Fruit fly (Drosophila melanogaster) Kc167 (cell line): ENCODE measurements around the gene CG1024.

ENCODE experiments used
- Myc ChIP-seq: fragments of >200 bp; optimal IDR thresholded peaks from 2 replicates; lab custom pipeline; 2017; ENCODE audit warnings: missing external identifiers
- Sin3A ChIP-seq: fragments of >200 bp; optimal IDR thresholded peaks from 2 replicates; lab custom pipeline; 2018; ENCODE audit warnings: missing external identifiers
- h ChIP-seq: fragments of >200 bp; optimal IDR thresholded peaks from 3 replicates; lab custom pipeline; 2018; ENCODE audit warnings: missing external identifiers
- insv ChIP-seq: fragments of >200 bp; optimal IDR thresholded peaks from 3 replicates; lab custom pipeline; 2018; ENCODE audit warnings: missing external identifiers
- psq ChIP-seq: fragments of >200 bp; optimal IDR thresholded peaks from 2 replicates; lab custom pipeline; 2017; ENCODE audit warnings: missing external identifiers
- ttk ChIP-seq: sonication (Bioruptor generic); optimal IDR thresholded peaks from 2 replicates; lab custom pipeline; 2017; ENCODE audit warnings: missing external identifiers

The CG1024 gene

dm6 chr3R:6380129-6380528, at the start of gene CG1024, which contains the start of gene TfIIFalpha:
TSS of gene CG1024 (minus strand) at chr3R:6380328.
TSS of gene TfIIFalpha (plus strand) at chr3R:6380467.
- TF ChIP-seq Sin3A: no peak

DNA sequence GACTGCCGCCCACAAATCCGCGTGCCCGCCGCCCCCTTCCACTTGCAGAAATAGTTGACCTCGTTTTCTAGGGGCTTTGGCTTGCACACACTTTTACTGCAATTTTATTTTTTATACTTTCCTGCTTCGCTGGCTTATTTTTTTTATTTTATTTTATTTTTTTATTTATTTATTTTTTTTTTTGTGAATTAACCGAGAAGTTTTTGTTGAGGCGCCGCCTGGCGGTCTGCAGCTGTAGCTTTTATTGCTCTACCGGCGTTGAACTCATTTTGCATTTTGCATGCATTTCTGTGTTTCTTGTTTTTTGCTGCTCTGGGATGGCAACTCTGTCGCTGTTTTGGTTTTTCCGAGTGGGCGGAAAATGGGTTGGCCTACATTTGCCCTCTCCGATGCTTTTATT, 49.6 kb upstream of the CG1024 start:
- no peak for TF ChIP-seq Sin3A
- no peak for TF ChIP-seq Myc (lab: Kevin White, UChicago)
- TF ChIP-seq ttk (lab: Kevin White, UChicago): no peak
- TF ChIP-seq h (lab: Kevin White, UChicago): no peak
- no peak for TF ChIP-seq insv (lab: Kevin White, UChicago)
- no peak for TF ChIP-seq psq (lab: Kevin White, UChicago)

dm6 chr3R:6428935-6429334, 48.8 kb upstream of the CG1024 start:
- TF ChIP-seq h (lab: Kevin White, UChicago) (no peak), Myc (lab: Kevin White, UChicago) (no peak), psq (lab: Kevin White, UChicago) (no peak), ttk (lab: Kevin White, UChicago) (no peak), Sin3A (no peak), insv (lab: Kevin White, UChicago) (no peak)

DNA sequence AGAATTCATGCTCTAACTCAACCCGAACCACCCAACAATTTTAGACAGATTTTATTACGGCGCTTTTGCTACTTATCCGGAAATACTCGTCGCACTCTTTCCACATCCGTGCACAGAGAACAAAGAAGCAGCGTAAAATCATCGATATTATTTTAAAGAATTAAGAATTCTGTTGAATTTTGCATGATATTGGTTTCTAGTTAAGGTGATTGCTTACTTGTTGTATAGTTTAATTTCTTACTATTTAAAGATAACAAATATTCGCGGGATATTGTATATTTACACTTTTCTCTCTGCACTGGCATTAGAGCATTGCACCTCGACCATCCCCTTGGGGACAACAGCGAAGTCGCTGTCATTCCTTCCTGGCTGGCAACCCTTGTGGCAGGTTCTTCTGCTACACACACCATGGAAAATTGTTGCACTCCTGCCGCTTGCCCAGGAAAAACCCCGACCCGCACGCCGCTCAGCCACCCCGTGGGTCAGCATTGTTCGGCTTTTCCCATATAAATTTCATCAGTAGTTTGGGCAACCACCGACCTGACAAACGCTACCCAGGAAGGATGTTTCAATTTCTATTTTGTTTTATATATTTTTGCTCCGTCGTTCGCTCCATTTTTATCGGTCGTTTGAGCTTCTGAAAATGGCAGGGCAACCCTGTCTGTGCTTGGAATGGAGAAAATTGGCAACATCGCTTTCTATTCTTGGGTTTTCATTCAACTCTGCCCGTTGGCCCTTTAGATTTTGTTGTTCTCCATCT, 47.7 kb upstream of the CG1024 start:
- no peak for TF ChIP-seq insv (lab: Kevin White, UChicago)
- TF ChIP-seq Sin3A: no peak
- no peak for TF ChIP-seq h (lab: Kevin White, UChicago)
- no peak for TF ChIP-seq psq (lab: Kevin White, UChicago)
- no peak for TF ChIP-seq ttk (lab: Kevin White, UChicago)
- TF ChIP-seq Myc (lab: Kevin White, UChicago): no peak

- TF ChIP-seq Sin3A (no peak), h (lab: Kevin White, UChicago) (no peak)
Observed at dm6 chr3R:6426173-6426899, 46.2 kb upstream of the CG1024 start.

DNA sequence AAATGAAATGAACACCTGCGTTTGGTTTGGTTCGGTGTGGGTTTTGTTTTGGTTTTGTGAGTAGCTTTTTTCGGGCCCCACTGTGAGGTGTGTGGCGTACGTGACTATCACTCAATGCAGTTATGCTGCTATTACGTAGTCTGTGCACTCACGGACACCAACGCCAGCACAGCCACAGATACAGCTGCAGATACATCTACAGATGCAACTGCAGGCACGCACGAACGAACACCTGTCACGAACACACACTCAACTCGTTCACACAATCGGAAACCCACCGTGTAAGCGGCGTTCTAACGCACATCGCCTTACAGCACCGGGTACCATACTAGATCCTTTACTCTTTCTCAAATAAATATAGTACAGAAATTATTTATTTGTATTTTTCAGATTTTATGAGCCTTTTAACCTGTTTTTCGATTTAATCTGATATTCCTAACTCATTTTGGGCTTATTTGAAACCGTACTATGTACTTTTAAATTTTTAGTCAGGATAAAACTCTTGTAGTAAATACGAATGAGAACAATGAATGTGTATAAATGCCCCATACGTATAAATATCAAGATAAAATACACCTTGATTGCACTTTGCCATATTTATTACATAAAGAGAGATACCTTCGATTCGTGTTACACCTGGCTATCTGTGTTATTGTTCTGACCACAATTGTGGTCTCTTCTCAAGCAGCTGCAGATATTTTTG, 45.5 kb upstream of the CG1024 start:
- no peak for TF ChIP-seq insv (lab: Kevin White, UChicago)
- TF ChIP-seq h (lab: Kevin White, UChicago): no peak
- TF ChIP-seq Myc (lab: Kevin White, UChicago): no peak
- TF ChIP-seq ttk (lab: Kevin White, UChicago): no peak
- TF ChIP-seq Sin3A: no peak
- TF ChIP-seq psq (lab: Kevin White, UChicago): no peak

dm6 chr3R:6423984-6424602, 44.0 kb upstream of the CG1024 start:
- TF ChIP-seq h (lab: Kevin White, UChicago) (no peak), Sin3A (no peak), Myc (lab: Kevin White, UChicago) (no peak), insv (lab: Kevin White, UChicago) (no peak), psq (lab: Kevin White, UChicago) (no peak), ttk (lab: Kevin White, UChicago) (no peak)

- TF ChIP-seq Myc (lab: Kevin White, UChicago) (no peak), psq (lab: Kevin White, UChicago) (no peak), Sin3A (no peak), h (lab: Kevin White, UChicago) (no peak), insv (lab: Kevin White, UChicago) (no peak), ttk (lab: Kevin White, UChicago) (no peak)
Observed at dm6 chr3R:6423128-6423527, 43.0 kb upstream of the CG1024 start.

- no peak for TF ChIP-seq Sin3A
- no peak for TF ChIP-seq Myc (lab: Kevin White, UChicago)
- no peak for TF ChIP-seq ttk (lab: Kevin White, UChicago)
- TF ChIP-seq insv (lab: Kevin White, UChicago): no peak
- TF ChIP-seq psq (lab: Kevin White, UChicago): no peak
- no peak for TF ChIP-seq h (lab: Kevin White, UChicago)
Observed at dm6 chr3R:6421712-6422141, 41.6 kb upstream of the CG1024 start.

DNA sequence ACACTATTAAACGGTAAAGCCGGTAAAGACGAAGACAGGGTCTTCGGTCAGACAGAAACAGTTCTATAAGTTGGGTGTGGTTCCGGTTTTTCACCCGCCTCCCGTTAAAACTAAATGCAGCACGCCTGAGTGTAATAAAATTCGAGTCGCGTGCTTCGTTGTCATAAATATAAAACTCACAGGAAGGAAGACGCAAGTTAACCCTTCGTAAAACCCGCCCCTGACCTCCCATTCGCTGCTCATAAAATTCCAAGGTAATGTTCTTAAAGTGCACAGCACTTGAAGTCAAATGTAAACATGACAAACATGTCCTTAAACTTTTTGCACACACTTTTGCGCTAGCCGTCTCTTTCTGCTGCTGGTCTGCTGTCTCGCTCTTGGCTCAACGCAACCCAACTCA, 41.1 kb upstream of the CG1024 start:
- TF ChIP-seq Myc (lab: Kevin White, UChicago) (no peak), insv (lab: Kevin White, UChicago) (no peak), h (lab: Kevin White, UChicago) (no peak), psq (lab: Kevin White, UChicago) (no peak), ttk (lab: Kevin White, UChicago) (no peak), Sin3A (no peak)

DNA sequence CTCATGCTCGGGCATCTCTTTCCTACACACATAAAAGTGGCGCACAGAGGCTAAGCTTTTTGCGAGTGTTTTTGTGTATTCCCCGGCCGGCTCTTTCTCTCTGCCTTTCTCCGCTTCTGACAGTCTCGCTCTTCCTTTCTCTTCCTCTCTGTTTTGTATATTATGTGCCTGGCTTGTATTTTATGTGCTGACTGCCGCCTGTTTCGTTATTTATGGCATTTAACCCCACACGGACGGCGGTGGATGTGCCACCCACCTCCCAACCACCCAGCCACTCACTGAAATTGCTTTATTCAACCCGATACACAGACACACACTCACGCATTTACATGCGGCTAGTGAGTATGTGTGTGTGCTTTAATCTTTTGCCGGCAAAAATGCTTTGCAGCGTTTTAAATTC, 39.8 kb upstream of the CG1024 start:
- TF ChIP-seq insv (lab: Kevin White, UChicago) (no peak), Sin3A (no peak), h (lab: Kevin White, UChicago) (no peak), psq (lab: Kevin White, UChicago) (no peak), ttk (lab: Kevin White, UChicago) (no peak), Myc (lab: Kevin White, UChicago) (no peak)
